Worm (Caenorhabditis elegans) whole organism, young adult: ENCODE results near the gene T25B9.3.

Experiments
- B0035.1 ChIP-seq: sonication (generic microtip); optimal IDR thresholded peaks from 2 replicates; lab custom pipeline; 2016; ENCODE audit warnings: missing genetic modification characterization, mild to moderate bottlenecking, missing compliant biosample characterization, missing genotype, missing genetic modification reagents
- B0336.3 ChIP-seq: fragments of 200-800 bp; sonication (Bioruptor generic); IDR thresholded peaks from 2 replicates; pipeline ENCODE4 v1.3.6; 2022; ENCODE audit warnings: missing genetic modification characterization, missing compliant biosample characterization
- C17E4.6 ChIP-seq: fragments of 200-800 bp; sonication (Bioruptor generic); IDR thresholded peaks from 2 replicates; pipeline ENCODE4 v1.3.6; 2022; ENCODE audit warnings: missing genetic modification reagents, missing genetic modification characterization, missing compliant biosample characterization
- D2030.7 ChIP-seq: fragments of 200-800 bp; sonication (Bioruptor generic); IDR thresholded peaks from 2 replicates; pipeline ENCODE4 v1.3.6; 2022; ENCODE audit warnings: missing genetic modification reagents, missing genetic modification characterization, missing compliant biosample characterization
- F33H1.4 ChIP-seq: fragments of 200-800 bp; sonication (Bioruptor generic); IDR thresholded peaks from 2 replicates; pipeline ENCODE4 v1.3.6; 2022; ENCODE audit warnings: missing genetic modification reagents, missing genetic modification characterization, missing compliant biosample characterization
- F39B2.1 ChIP-seq: fragments of 200-800 bp; sonication (Bioruptor generic); IDR thresholded peaks from 2 replicates; pipeline ENCODE4 v1.3.6; 2022; ENCODE audit warnings: missing genetic modification reagents, missing genetic modification characterization, missing compliant biosample characterization
- F52B5.7 ChIP-seq: sonication (generic microtip); optimal IDR thresholded peaks from 2 replicates; lab custom pipeline; 2016; ENCODE audit warnings: mild to moderate bottlenecking, missing genetic modification characterization, missing compliant biosample characterization
- F57A8.1 ChIP-seq: fragments of 200-800 bp; sonication (Bioruptor generic); optimal IDR thresholded peaks from 2 replicates; lab custom pipeline; 2018; ENCODE audit warnings: mild to moderate bottlenecking, missing genetic modification characterization, moderate library complexity, missing compliant biosample characterization
- F57C9.4 ChIP-seq: sonication (generic microtip); optimal IDR thresholded peaks from 2 replicates; lab custom pipeline; 2017; ENCODE audit warnings: mild to moderate bottlenecking, missing genetic modification characterization, missing compliant biosample characterization
- T07F8.4 ChIP-seq: sonication (generic microtip); optimal IDR thresholded peaks from 2 replicates; lab custom pipeline; 2016; ENCODE audit warnings: mild to moderate bottlenecking, missing genetic modification characterization, moderate library complexity, missing compliant biosample characterization
- T26A5.8 ChIP-seq: sonication (generic microtip); optimal IDR thresholded peaks from 2 replicates; lab custom pipeline; 2016; ENCODE audit warnings: missing genetic modification characterization, missing compliant biosample characterization
- Y56A3A.18 ChIP-seq: fragments of 200-800 bp; sonication (Bioruptor generic); IDR thresholded peaks from 2 replicates; pipeline ENCODE4 v1.3.6; 2022; ENCODE audit warnings: missing genetic modification reagents, missing genetic modification characterization, missing compliant biosample characterization
- ZK185.1 ChIP-seq: sonication (generic microtip); optimal IDR thresholded peaks from 2 replicates; lab custom pipeline; 2016; ENCODE audit warnings: mild to moderate bottlenecking, missing genetic modification characterization, missing compliant biosample characterization; ENCODE audit not compliant: poor library complexity, severe bottlenecking
- aptf-3 ChIP-seq: fragments of 200-800 bp; sonication (Bioruptor generic); IDR thresholded peaks from 2 replicates; pipeline ENCODE4 v1.3.6; 2022; ENCODE audit warnings: missing genetic modification characterization, missing compliant biosample characterization
- athp-1 ChIP-seq: sonication (generic microtip); optimal IDR thresholded peaks from 2 replicates; lab custom pipeline; 2017; ENCODE audit warnings: mild to moderate bottlenecking, missing genetic modification characterization, missing compliant biosample characterization
- attf-5 ChIP-seq: fragments of 200-800 bp; sonication (Bioruptor generic); optimal IDR thresholded peaks from 2 replicates; lab custom pipeline; 2018; ENCODE audit warnings: mild to moderate bottlenecking, missing genetic modification characterization, missing compliant biosample characterization
- attf-6 ChIP-seq: fragments of 200-800 bp; sonication (Bioruptor generic); IDR thresholded peaks from 2 replicates; pipeline ENCODE4 v1.3.6; 2022; ENCODE audit warnings: missing genetic modification reagents, missing genetic modification characterization, missing compliant biosample characterization
- ceh-100 ChIP-seq: fragments of 200-800 bp; sonication (Bioruptor generic); IDR thresholded peaks from 2 replicates; pipeline ENCODE4 v1.3.6; 2022; ENCODE audit warnings: missing genetic modification reagents, missing genetic modification characterization, missing compliant biosample characterization
- ceh-40 ChIP-seq: fragments of 200-800 bp; sonication (Bioruptor generic); IDR thresholded peaks from 2 replicates; pipeline ENCODE4 v1.3.6; 2022; ENCODE audit warnings: missing genetic modification characterization, missing compliant biosample characterization
- chd-7 ChIP-seq: sonication (generic microtip); optimal IDR thresholded peaks from 2 replicates; lab custom pipeline; 2016; ENCODE audit warnings: mild to moderate bottlenecking, missing genetic modification characterization, moderate library complexity, missing compliant biosample characterization
- ekl-4 ChIP-seq: fragments of 200-800 bp; sonication (Bioruptor generic); IDR thresholded peaks from 2 replicates; pipeline ENCODE4 v1.3.6; 2022; ENCODE audit warnings: missing genetic modification reagents, missing genetic modification characterization, missing compliant biosample characterization
- fkh-3 ChIP-seq: sonication (generic microtip); optimal IDR thresholded peaks from 2 replicates; lab custom pipeline; 2016; ENCODE audit warnings: mild to moderate bottlenecking, missing genetic modification characterization, missing compliant biosample characterization
- him-1 ChIP-seq: sonication (generic microtip); optimal IDR thresholded peaks from 2 replicates; lab custom pipeline; 2016; ENCODE audit warnings: missing genotype, missing genetic modification reagents, missing genetic modification characterization, missing compliant biosample characterization
- hlh-12 ChIP-seq: sonication (generic microtip); optimal IDR thresholded peaks from 2 replicates; lab custom pipeline; 2016; ENCODE audit warnings: missing genetic modification characterization, missing compliant biosample characterization
- hlh-26 ChIP-seq: fragments of 200-800 bp; sonication (Bioruptor generic); conservative IDR thresholded peaks from 2 replicates; pipeline ENCODE4 v1.3.6; 2022; ENCODE audit warnings: missing genetic modification reagents, missing genetic modification characterization, missing compliant biosample characterization
- hmg-1.2 ChIP-seq: fragments of 200-800 bp; sonication (Bioruptor generic); IDR thresholded peaks from 2 replicates; pipeline ENCODE4 v1.3.6; 2022; ENCODE audit warnings: missing genetic modification reagents, missing genetic modification characterization, missing compliant biosample characterization
- hsf-1 ChIP-seq: fragments of 200-800 bp; sonication (Bioruptor generic); IDR thresholded peaks from 2 replicates; pipeline ENCODE4 v1.3.6; 2022; ENCODE audit warnings: missing genetic modification reagents, missing genetic modification characterization, missing compliant biosample characterization
- let-607 ChIP-seq, 2 experiments: fragments of 200-800 bp in 1 of 2; sonication (Bioruptor generic) in 1 of 2; sonication (generic microtip) in 1 of 2; optimal IDR thresholded peaks; 2 replicates each; lab custom pipeline; 2016 to 2018; ENCODE audit warnings: mild to moderate bottlenecking in 2 of 2, missing compliant biosample characterization in 2 of 2, missing genetic modification characterization in 2 of 2, moderate library complexity in 2 of 2, missing genotype in 1 of 2
- lsy-27 ChIP-seq: sonication (generic microtip); optimal IDR thresholded peaks from 2 replicates; lab custom pipeline; 2017; ENCODE audit warnings: missing genetic modification characterization, mild to moderate bottlenecking, missing compliant biosample characterization, antibody characterized with exemption, missing genotype, borderline replicate concordance; ENCODE audit not compliant: insufficient read depth
- madf-3 ChIP-seq: fragments of 200-800 bp; sonication (Bioruptor generic); IDR thresholded peaks from 2 replicates; pipeline ENCODE4 v1.3.6; 2022; ENCODE audit warnings: missing genetic modification reagents, missing genetic modification characterization, missing compliant biosample characterization
- madf-6 ChIP-seq: fragments of 200-800 bp; sonication (Bioruptor generic); IDR thresholded peaks from 2 replicates; pipeline ENCODE4 v1.3.6; 2022; ENCODE audit warnings: missing genetic modification reagents, missing genetic modification characterization, missing compliant biosample characterization
- madf-8 ChIP-seq: fragments of 200-800 bp; sonication (Bioruptor generic); conservative IDR thresholded peaks from 2 replicates; pipeline ENCODE4 v1.3.6; 2022; ENCODE audit warnings: missing genetic modification reagents, missing genetic modification characterization, missing compliant biosample characterization
- mxl-1 ChIP-seq: sonication (generic microtip); optimal IDR thresholded peaks from 2 replicates; lab custom pipeline; 2016; ENCODE audit warnings: missing genetic modification characterization, missing compliant biosample characterization
- nhr-80 ChIP-seq: sonication (generic microtip); optimal IDR thresholded peaks from 2 replicates; lab custom pipeline; 2016; ENCODE audit warnings: missing genetic modification characterization, missing compliant biosample characterization
- nhr-90 ChIP-seq: sonication (generic microtip); optimal IDR thresholded peaks from 2 replicates; lab custom pipeline; 2016; ENCODE audit warnings: missing genotype, mild to moderate bottlenecking, missing genetic modification characterization, missing compliant biosample characterization
- pbrm-1 ChIP-seq: fragments of 200-800 bp; sonication (Bioruptor generic); IDR thresholded peaks from 2 replicates; pipeline ENCODE4 v1.3.6; 2022; ENCODE audit warnings: missing genetic modification reagents, missing genetic modification characterization, missing compliant biosample characterization
- rcor-1 ChIP-seq: fragments of 200-800 bp; sonication (Bioruptor generic); IDR thresholded peaks from 2 replicates; pipeline ENCODE4 v1.3.6; 2022; ENCODE audit warnings: missing genetic modification reagents, missing genetic modification characterization, missing compliant biosample characterization
- snpc-4 ChIP-seq, 5 experiments: fragments of 150-350 bp in 1 of 5; sonication (generic microtip) in 4 of 5; optimal IDR thresholded peaks; 2 replicates each; lab custom pipeline; 2014 to 2018; ENCODE audit warnings: missing genetic modification characterization in 5 of 5, missing biosample characterization in 3 of 5, antibody characterized with exemption in 2 of 5, mild to moderate bottlenecking in 2 of 5, missing compliant biosample characterization in 2 of 5, missing genotype in 2 of 5, moderate library complexity in 2 of 5, missing genetic modification reagents in 1 of 5
- sptf-2 ChIP-seq: fragments of 200-800 bp; sonication (Bioruptor generic); optimal IDR thresholded peaks from 2 replicates; lab custom pipeline; 2018; ENCODE audit warnings: mild to moderate bottlenecking, missing genetic modification characterization, missing compliant biosample characterization
- tbx-9 ChIP-seq: sonication (generic microtip); optimal IDR thresholded peaks from 2 replicates; lab custom pipeline; 2016; ENCODE audit warnings: borderline replicate concordance, missing genetic modification characterization, inconsistent platforms, missing compliant biosample characterization
- tlf-1 ChIP-seq: fragments of 200-800 bp; sonication (Bioruptor generic); optimal IDR thresholded peaks from 2 replicates; lab custom pipeline; 2018; ENCODE audit warnings: mild to moderate bottlenecking, missing genetic modification characterization, missing compliant biosample characterization
- unc-130 ChIP-seq: sonication (generic microtip); optimal IDR thresholded peaks from 2 replicates; lab custom pipeline; 2016; ENCODE audit warnings: missing genetic modification reagents, missing genetic modification characterization, missing compliant biosample characterization
- xnd-1 ChIP-seq: sonication (generic microtip); optimal IDR thresholded peaks from 2 replicates; lab custom pipeline; 2016; ENCODE audit warnings: missing genotype, missing genetic modification reagents, missing genetic modification characterization, missing compliant biosample characterization
- zfh-2 ChIP-seq: fragments of 200-800 bp; sonication (Bioruptor generic); conservative IDR thresholded peaks from 2 replicates; pipeline ENCODE4 v1.3.6; 2022; ENCODE audit warnings: missing genetic modification reagents, missing genetic modification characterization, missing compliant biosample characterization
- zim-3 ChIP-seq: sonication (generic microtip); optimal IDR thresholded peaks from 2 replicates; lab custom pipeline; 2017; ENCODE audit warnings: mild to moderate bottlenecking, missing genetic modification characterization, moderate library complexity, missing compliant biosample characterization
- ztf-18 ChIP-seq: sonication (generic microtip); optimal IDR thresholded peaks from 2 replicates; lab custom pipeline; 2016; ENCODE audit warnings: missing genotype, mild to moderate bottlenecking, missing genetic modification characterization, missing compliant biosample characterization
- ztf-22 ChIP-seq: fragments of 200-800 bp; sonication (Bioruptor generic); optimal IDR thresholded peaks from 2 replicates; lab custom pipeline; 2018; ENCODE audit warnings: mild to moderate bottlenecking, missing genetic modification characterization, moderate library complexity, missing compliant biosample characterization
- ztf-26 ChIP-seq: sonication (generic microtip); optimal IDR thresholded peaks from 2 replicates; lab custom pipeline; 2017; ENCODE audit warnings: missing genetic modification characterization, missing compliant biosample characterization

The T25B9.3 gene

ce11 chrIV:10737011-10737553, 7.5 kb upstream of the T25B9.3 start, which contains the start of gene grl-21 (continued):
- no peak for TF ChIP-seq ztf-18 (tag; lab: Kevin White, UChicago)
- TF ChIP-seq T07F8.4 (tag; lab: Kevin White, UChicago), result no peak
- no peak for TF ChIP-seq nhr-80 (tag; lab: Kevin White, UChicago)
- TF ChIP-seq B0336.3 (GFP tag; lab: Robert Waterston, UW), result peak; percentile 82; the same call in 1 of the 2 replicates
- TF ChIP-seq tbx-9 (tag; lab: Kevin White, UChicago), result no peak
- TF ChIP-seq hlh-12 (tag; lab: Kevin White, UChicago), result no peak
- TF ChIP-seq T26A5.8 (tag; lab: Kevin White, UChicago), result peak; percentile 39
- TF ChIP-seq hmg-1.2, result 0 out of 2 replicates have a peak, but pooled peaks have one; percentile 11
- no peak for TF ChIP-seq ztf-26 (tag; lab: Kevin White, UChicago)
- TF ChIP-seq attf-6 (GFP tag; lab: Robert Waterston, UW), result no peak
- TF ChIP-seq B0035.1, result no peak
- 0 out of 2 replicates have a peak, but pooled peaks have one; percentile 28 for TF ChIP-seq C17E4.6
- no peak for TF ChIP-seq F33H1.4 (GFP tag; lab: Robert Waterston, UW)
- no peak for TF ChIP-seq F52B5.7 (tag; lab: Kevin White, UChicago)
- TF ChIP-seq F57A8.1 (GFP tag; lab: Kevin White, UChicago), result no peak
- TF ChIP-seq tlf-1 (GFP tag; lab: Kevin White, UChicago), result peak; percentile 23
- TF ChIP-seq madf-6 (GFP tag; lab: Robert Waterston, UW), result peak; percentile 69
- no peak for TF ChIP-seq attf-5 (GFP tag; lab: Kevin White, UChicago)
- no peak for TF ChIP-seq nhr-90 (tag; lab: Kevin White, UChicago)
- TF ChIP-seq ekl-4 (GFP tag; lab: Robert Waterston, UW), result peak; percentile 42; the same call in 1 of the 2 replicates
- no peak for TF ChIP-seq F57C9.4 (tag; lab: Kevin White, UChicago)
- no peak for TF ChIP-seq zfh-2 (GFP tag; lab: Robert Waterston, UW)
- TF ChIP-seq hlh-26, result no peak
- no peak for TF ChIP-seq fkh-3 (tag; lab: Kevin White, UChicago)
- no peak for TF ChIP-seq lsy-27 (tag; lab: Kevin White, UChicago)
- no peak for TF ChIP-seq rcor-1 (GFP tag; lab: Robert Waterston, UW)
- no peak for TF ChIP-seq sptf-2 (GFP tag; lab: Kevin White, UChicago)
- no peak for TF ChIP-seq Y56A3A.18
- 0 out of 2 replicates have a peak, but pooled peaks have one; percentile 66 for TF ChIP-seq madf-3 (GFP tag; lab: Robert Waterston, UW)
- no peak for TF ChIP-seq madf-8 (GFP tag; lab: Robert Waterston, UW)
- TF ChIP-seq athp-1 (tag; lab: Kevin White, UChicago), result peak; percentile 23
- no peak for TF ChIP-seq ZK185.1
- TF ChIP-seq aptf-3, result no peak
- TF ChIP-seq chd-7, result no peak
- peak; percentile 32; the same call in 1 of the 2 replicates for TF ChIP-seq hsf-1 (GFP tag; lab: Robert Waterston, UW)
- TF ChIP-seq unc-130, result no peak
- TF ChIP-seq ztf-22 (GFP tag; lab: Kevin White, UChicago), result no peak
- TF ChIP-seq xnd-1, result peak; percentile 17
- no peak for TF ChIP-seq ceh-40 (GFP tag; lab: Robert Waterston, UW)
- TF ChIP-seq zim-3, result no peak
- TF ChIP-seq F39B2.1 (GFP tag; lab: Robert Waterston, UW), result no peak
- no peak for TF ChIP-seq ceh-100 (GFP tag; lab: Robert Waterston, UW)
- no peak for TF ChIP-seq let-607 (tag; optimal IDR thresholded peaks at IDR 0.05; lab: Kevin White, UChicago)
- no peak for TF ChIP-seq D2030.7 (GFP tag; lab: Robert Waterston, UW)
- TF ChIP-seq snpc-4 (GFP tag; optimal IDR thresholded peaks at IDR 0.05; lab: Kevin White, UChicago), result no peak
- TF ChIP-seq snpc-4 (tag; optimal IDR thresholded peaks at IDR 0.05; lab: Kevin White, UChicago), result no peak
- 0 out of 2 replicates have a peak, but pooled peaks have one; percentile 21 for TF ChIP-seq pbrm-1 (GFP tag; lab: Robert Waterston, UW)
- TF ChIP-seq him-1 (tag; lab: Kevin White, UChicago), result no peak
- no peak for TF ChIP-seq mxl-1 (tag; lab: Kevin White, UChicago)
